Worm (Caenorhabditis elegans) whole organism, late embryonic: ENCODE results near the gene F39F10.2.

Source experiments
- ama-1 ChIP-seq: fragments of 150-350 bp; optimal IDR thresholded peaks from 2 replicates; lab custom pipeline; 2014
- ceh-2 ChIP-seq: sonication (generic microtip); optimal IDR thresholded peaks from 2 replicates; lab custom pipeline; 2016; ENCODE audit warnings: missing genotype, missing genetic modification characterization, missing compliant biosample characterization
- dmd-4 ChIP-seq: sonication (generic microtip); optimal IDR thresholded peaks from 2 replicates; lab custom pipeline; 2016; ENCODE audit warnings: borderline replicate concordance, missing genetic modification characterization, missing compliant biosample characterization
- dve-1 ChIP-seq: sonication (generic microtip); optimal IDR thresholded peaks from 2 replicates; lab custom pipeline; 2017; ENCODE audit warnings: antibody characterized with exemption, mild to moderate bottlenecking, missing genetic modification characterization, missing compliant biosample characterization
- elt-2 ChIP-seq: sonication (generic microtip); optimal IDR thresholded peaks from 2 replicates; lab custom pipeline; 2016; ENCODE audit warnings: missing genetic modification reagents, missing genetic modification characterization, missing compliant biosample characterization
- nhr-11 ChIP-seq: fragments of 150-350 bp; optimal IDR thresholded peaks from 2 replicates; lab custom pipeline; 2014; ENCODE audit warnings: missing biosample characterization, missing genetic modification characterization
- odd-2 ChIP-seq: sonication (generic microtip); optimal IDR thresholded peaks from 2 replicates; lab custom pipeline; 2017; ENCODE audit warnings: antibody characterized with exemption, mild to moderate bottlenecking, missing genetic modification characterization, missing compliant biosample characterization
- pax-1 ChIP-seq: fragments of 150-350 bp; optimal IDR thresholded peaks from 2 replicates; lab custom pipeline; 2014; ENCODE audit warnings: missing biosample characterization, missing genetic modification characterization
- pqm-1 ChIP-seq: sonication (generic microtip); optimal IDR thresholded peaks from 2 replicates; lab custom pipeline; 2016; ENCODE audit warnings: missing genetic modification characterization, missing compliant biosample characterization
- syd-9 ChIP-seq: sonication (generic microtip); optimal IDR thresholded peaks from 2 replicates; lab custom pipeline; 2016; ENCODE audit warnings: mild to moderate bottlenecking, missing genetic modification characterization, moderate library complexity, missing compliant biosample characterization

- TF ChIP-seq odd-2 (tag; lab: Kevin White, UChicago): no peak
- no peak for TF ChIP-seq dve-1
- no peak for TF ChIP-seq ama-1
- TF ChIP-seq pax-1 (tag; lab: Kevin White, UChicago): no peak
- no peak for TF ChIP-seq dmd-4 (tag; lab: Kevin White, UChicago)
- TF ChIP-seq pqm-1 (tag; lab: Kevin White, UChicago): no peak
- TF ChIP-seq elt-2 (tag; lab: Kevin White, UChicago): no peak
- no peak for TF ChIP-seq ceh-2
- TF ChIP-seq syd-9: no peak
- TF ChIP-seq nhr-11 (tag; lab: Kevin White, UChicago): no peak
These were observed 35.6 kb downstream of the F39F10.2 start for ce11 chrX:16930333-16930621.
